Fruit fly (Drosophila melanogaster) whole organism, embryonic: ENCODE measurements around the gene Trm7-34.

Experiments
- Awh ChIP-seq: fragments of 200-800 bp; sonication (Bioruptor generic); IDR thresholded peaks from 2 replicates; pipeline ENCODE4, ENCODE4 v1.3.6; 2022; ENCODE audit warnings: missing biosample characterization, missing genetic modification characterization
- CG11456 ChIP-seq: fragments of 200-800 bp; sonication (Bioruptor generic); IDR thresholded peaks from 3 replicates; pipeline ENCODE4 v1.3.6; 2022; ENCODE audit warnings: missing biosample characterization, missing genetic modification characterization
- CG12104 ChIP-seq: fragments of 200-800 bp; sonication (Bioruptor generic); optimal IDR thresholded peaks from 3 replicates; lab custom pipeline; 2016; ENCODE audit warnings: missing biosample characterization, missing genetic modification characterization
- CG12219 ChIP-seq: fragments of 200-800 bp; sonication (Bioruptor generic); optimal IDR thresholded peaks from 3 replicates; lab custom pipeline; 2018; ENCODE audit warnings: missing biosample characterization, mild to moderate bottlenecking, missing genetic modification characterization
- CG13296 ChIP-seq: fragments of 200-800 bp; sonication (Bioruptor generic); optimal IDR thresholded peaks from 3 replicates; lab custom pipeline; 2018; ENCODE audit warnings: missing biosample characterization, mild to moderate bottlenecking, missing genetic modification characterization
- CG14050 ChIP-seq: fragments of 200-800 bp; sonication (Bioruptor generic); IDR thresholded peaks from 3 replicates; pipeline ENCODE4 v1.3.6; 2022; ENCODE audit warnings: missing biosample characterization, missing genetic modification characterization
- CG14667 ChIP-seq: fragments of 200-800 bp; sonication (Bioruptor generic); IDR thresholded peaks from 2 replicates; pipeline ENCODE4 v1.3.6; 2022; ENCODE audit warnings: missing biosample characterization, missing genetic modification characterization
- CG1602 ChIP-seq: fragments of 200-800 bp; sonication (Bioruptor generic); optimal IDR thresholded peaks from 3 replicates; lab custom pipeline; 2016; ENCODE audit warnings: missing biosample characterization, missing genetic modification characterization
- CG16863 ChIP-seq: fragments of 200-800 bp; sonication (Bioruptor generic); optimal IDR thresholded peaks from 3 replicates; lab custom pipeline; 2016; ENCODE audit warnings: missing biosample characterization, missing genetic modification characterization
- CG17186 ChIP-seq: fragments of 200-800 bp; sonication (Bioruptor generic); optimal IDR thresholded peaks from 3 replicates; lab custom pipeline; 2017; ENCODE audit warnings: missing biosample characterization, missing genetic modification reagents, missing genetic modification characterization
- CG17361 ChIP-seq: fragments of 200-800 bp; sonication (Bioruptor generic); IDR thresholded peaks from 3 replicates; pipeline ENCODE4 v1.3.6; 2022; ENCODE audit warnings: missing biosample characterization, missing genetic modification characterization
- CG18011 ChIP-seq: fragments of 200-800 bp; sonication (Bioruptor generic); optimal IDR thresholded peaks from 2 replicates; lab custom pipeline; 2017; ENCODE audit warnings: missing biosample characterization, missing genetic modification characterization, mild to moderate bottlenecking, moderate library complexity, missing genotype
- CG2116 ChIP-seq: fragments of 200-800 bp; sonication (Bioruptor generic); optimal IDR thresholded peaks from 3 replicates; lab custom pipeline; 2018; ENCODE audit warnings: missing biosample characterization, mild to moderate bottlenecking, missing genetic modification characterization
- CG3163 ChIP-seq: fragments of 200-800 bp; sonication (Bioruptor generic); optimal IDR thresholded peaks from 3 replicates; lab custom pipeline; 2016; ENCODE audit warnings: missing biosample characterization, missing genetic modification characterization
- CG4404 ChIP-seq: fragments of 200-800 bp; sonication (Bioruptor generic); IDR thresholded peaks from 2 replicates; pipeline ENCODE4 v1.3.6; 2022; ENCODE audit warnings: missing biosample characterization, missing genetic modification characterization
- CG6683 ChIP-seq: fragments of 200-800 bp; sonication (Bioruptor generic); optimal IDR thresholded peaks from 2 replicates; lab custom pipeline; 2017; ENCODE audit warnings: missing biosample characterization, mild to moderate bottlenecking, missing genetic modification characterization, missing genetic modification reagents
- CG6765 ChIP-seq: fragments of 200-800 bp; sonication (Bioruptor generic); optimal IDR thresholded peaks from 3 replicates; lab custom pipeline; 2017; ENCODE audit warnings: missing biosample characterization, mild to moderate bottlenecking, missing genetic modification characterization
- CG9876 ChIP-seq: fragments of 200-800 bp; sonication (Bioruptor generic); optimal IDR thresholded peaks from 2 replicates; lab custom pipeline; 2016; ENCODE audit warnings: missing biosample characterization, missing genetic modification characterization
- CG9932 ChIP-seq: fragments of 200-800 bp; sonication (Bioruptor generic); IDR thresholded peaks from 2 replicates; pipeline ENCODE4 v1.3.6; 2022; ENCODE audit warnings: missing biosample characterization, missing genetic modification characterization
- Dad ChIP-seq: fragments of 200-800 bp; sonication (Bioruptor generic); optimal IDR thresholded peaks from 3 replicates; lab custom pipeline; 2016; ENCODE audit warnings: missing biosample characterization, missing genetic modification characterization
- HLH54F ChIP-seq: fragments of 200-800 bp; sonication (Bioruptor generic); optimal IDR thresholded peaks from 3 replicates; lab custom pipeline; 2016; ENCODE audit warnings: missing biosample characterization, missing genetic modification characterization
- HLHmδ ChIP-seq: fragments of 200-800 bp; sonication (Bioruptor generic); optimal IDR thresholded peaks from 2 replicates; lab custom pipeline; 2018; ENCODE audit warnings: missing biosample characterization, mild to moderate bottlenecking, missing genetic modification characterization, moderate library complexity
- Hr39 ChIP-seq: fragments of >200 bp; optimal IDR thresholded peaks from 2 replicates; lab custom pipeline; 2017
- MBD-R2 ChIP-seq: fragments of 200-800 bp; sonication (Bioruptor generic); IDR thresholded peaks from 2 replicates; pipeline ENCODE4 v1.3.6; 2022; ENCODE audit warnings: missing biosample characterization, missing genetic modification characterization
- Mad ChIP-seq: fragments of 200-800 bp; sonication (Bioruptor generic); optimal IDR thresholded peaks from 2 replicates; lab custom pipeline; 2016; ENCODE audit warnings: missing biosample characterization, missing genetic modification characterization
- Oaz ChIP-seq: fragments of 200-800 bp; sonication (Bioruptor generic); IDR thresholded peaks from 2 replicates; pipeline ENCODE4 v1.3.6; 2022; ENCODE audit warnings: missing biosample characterization, missing genetic modification characterization
- Opbp ChIP-seq: fragments of 200-800 bp; sonication (Bioruptor generic); IDR thresholded peaks from 3 replicates; pipeline ENCODE4 v1.3.6; 2022; ENCODE audit warnings: missing biosample characterization, missing genetic modification characterization; ENCODE audit not compliant: partially characterized antibody
- Optix ChIP-seq: fragments of 200-800 bp; sonication (Bioruptor generic); IDR thresholded peaks from 3 replicates; pipeline ENCODE4 v1.3.6; 2022; ENCODE audit warnings: missing biosample characterization, missing genetic modification characterization
- Ptx1 ChIP-seq: fragments of 200-800 bp; sonication (Bioruptor generic); IDR thresholded peaks from 2 replicates; pipeline ENCODE4 v1.3.6; 2022; ENCODE audit warnings: missing biosample characterization, missing genetic modification characterization
- Ssrp ChIP-seq: fragments of 200-800 bp; sonication (Bioruptor generic); optimal IDR thresholded peaks from 2 replicates; lab custom pipeline; 2018; ENCODE audit warnings: missing biosample characterization, mild to moderate bottlenecking, missing genetic modification characterization, moderate library complexity
- Stat92E ChIP-seq, 3 experiments: fragments of >200 bp in 2 of 3; fragments of 200-800 bp in 1 of 3; sonication (Bioruptor generic) in 1 of 3; optimal IDR thresholded peaks; 2 replicates each; lab custom pipeline; 2017 to 2019; ENCODE audit warnings: missing biosample characterization in 3 of 3, missing genetic modification characterization in 3 of 3, mild to moderate bottlenecking in 1 of 3, moderate library complexity in 1 of 3
- bbx ChIP-seq: fragments of 200-800 bp; sonication (Bioruptor generic); IDR thresholded peaks from 2 replicates; pipeline ENCODE4 v1.3.6; 2022; ENCODE audit warnings: missing biosample characterization, missing genetic modification characterization; ENCODE audit not compliant: partially characterized antibody
- chif ChIP-seq, 2 experiments: fragments of 200-800 bp; sonication (Bioruptor generic); optimal IDR thresholded peaks; 3 replicates each; lab custom pipeline; 2016; ENCODE audit warnings: missing biosample characterization in 2 of 2, missing genetic modification characterization in 2 of 2
- ci ChIP-seq: fragments of 200-800 bp; sonication (Bioruptor generic); IDR thresholded peaks from 3 replicates; pipeline ENCODE4 v1.3.6; 2022; ENCODE audit warnings: missing biosample characterization, missing genetic modification characterization
- corto ChIP-seq: fragments of 200-800 bp; sonication (Bioruptor generic); optimal IDR thresholded peaks from 2 replicates; lab custom pipeline; 2016; ENCODE audit warnings: missing biosample characterization, mild to moderate bottlenecking, missing genetic modification characterization, moderate library complexity
- da ChIP-seq: fragments of 200-800 bp; sonication (Bioruptor generic); optimal IDR thresholded peaks from 2 replicates; lab custom pipeline; 2016; ENCODE audit warnings: missing biosample characterization, missing genetic modification characterization
- dpn ChIP-seq, 2 experiments: fragments of 200-800 bp; sonication (Bioruptor generic); optimal IDR thresholded peaks; 3 replicates each; lab custom pipeline; 2016; ENCODE audit warnings: missing biosample characterization in 2 of 2, missing genetic modification characterization in 2 of 2
- dysf ChIP-seq: fragments of 200-800 bp; sonication (Bioruptor generic); IDR thresholded peaks from 3 replicates; pipeline ENCODE4 v1.3.6; 2022; ENCODE audit warnings: missing biosample characterization, missing genetic modification characterization
- emc ChIP-seq: fragments of 200-800 bp; sonication (Bioruptor generic); optimal IDR thresholded peaks from 2 replicates; lab custom pipeline; 2016; ENCODE audit warnings: missing biosample characterization, missing genetic modification characterization
- esg ChIP-seq: fragments of 200-800 bp; sonication (Bioruptor generic); conservative IDR thresholded peaks from 2 replicates; pipeline ENCODE4 v1.3.6; 2022; ENCODE audit warnings: missing biosample characterization, missing genetic modification characterization
- h ChIP-seq: fragments of >200 bp; optimal IDR thresholded peaks from 2 replicates; lab custom pipeline; 2017
- hth ChIP-seq: fragments of >200 bp; optimal IDR thresholded peaks from 2 replicates; lab custom pipeline; 2017; ENCODE audit warnings: inconsistent platforms
- kay ChIP-seq: fragments of 200-800 bp; sonication (Bioruptor generic); optimal IDR thresholded peaks from 2 replicates; lab custom pipeline; 2016; ENCODE audit warnings: missing biosample characterization, missing genetic modification characterization
- ken ChIP-seq: fragments of 200-800 bp; sonication (Bioruptor generic); IDR thresholded peaks from 3 replicates; pipeline ENCODE4 v1.3.6; 2022; ENCODE audit warnings: missing biosample characterization, missing genetic modification characterization
- mirr ChIP-seq: fragments of 200-800 bp; sonication (Bioruptor generic); optimal IDR thresholded peaks from 3 replicates; lab custom pipeline; 2018; ENCODE audit warnings: missing biosample characterization, mild to moderate bottlenecking, missing genetic modification characterization
- nom ChIP-seq: fragments of 200-800 bp; sonication (Bioruptor generic); optimal IDR thresholded peaks from 2 replicates; lab custom pipeline; 2017; ENCODE audit warnings: missing biosample characterization, missing genetic modification characterization, mild to moderate bottlenecking, moderate library complexity, missing genetic modification reagents
- onecut ChIP-seq: fragments of 200-800 bp; sonication (Bioruptor generic); IDR thresholded peaks from 2 replicates; pipeline ENCODE4 v1.3.6; 2022; ENCODE audit warnings: missing biosample characterization, missing genetic modification characterization
- rib ChIP-seq: fragments of 200-800 bp; sonication (Bioruptor generic); IDR thresholded peaks from 2 replicates; pipeline ENCODE4 v1.3.6; 2022; ENCODE audit warnings: missing biosample characterization, missing genetic modification characterization
- slp2 ChIP-seq: fragments of 200-800 bp; sonication (Bioruptor generic); optimal IDR thresholded peaks from 2 replicates; lab custom pipeline; 2016; ENCODE audit warnings: missing biosample characterization, missing genetic modification characterization
- tgo ChIP-seq: fragments of 200-800 bp; sonication (Bioruptor generic); IDR thresholded peaks from 3 replicates; pipeline ENCODE4 v1.3.6; 2022; ENCODE audit warnings: missing biosample characterization, missing genetic modification characterization
- zen2 ChIP-seq: fragments of 200-800 bp; sonication (Bioruptor generic); IDR thresholded peaks from 3 replicates; pipeline ENCODE4 v1.3.6; 2022; ENCODE audit warnings: missing biosample characterization, missing genetic modification characterization; ENCODE audit not compliant: partially characterized antibody

Trm7-34 gene

dm6 chr3R:21107907-21108591 lies 25.6 kb downstream of the Trm7-34 start, which contains the start of the genes Sec15 and rtet (continued):
- no peak for TF ChIP-seq hth
- TF ChIP-seq CG16863 (GFP tag; lab: Kevin White, UChicago), result peak; percentile 65
- TF ChIP-seq CG11456 (GFP tag; lab: Robert Waterston, UW), result peak; percentile 45; the same call in 1 of the 3 replicates
- no peak for TF ChIP-seq Awh (GFP tag; lab: Robert Waterston, UW)
- peak; percentile 62 for TF ChIP-seq CG13296 (GFP tag; lab: Kevin White, UChicago)
- TF ChIP-seq Optix (GFP tag; lab: Robert Waterston, UW), result peak; percentile 54; the same call in 2 of the 3 replicates
- no peak for TF ChIP-seq kay
- TF ChIP-seq CG17361, result peak; percentile 31; the same call in 1 of the 3 replicates
- TF ChIP-seq Opbp (GFP tag; lab: Robert Waterston, UW), result peak; percentile 42
- TF ChIP-seq esg (GFP tag; lab: Robert Waterston, UW), result no peak
- TF ChIP-seq CG14667 (GFP tag; lab: Robert Waterston, UW), result no peak
- peak; percentile 21 for TF ChIP-seq CG12104 (GFP tag; lab: Kevin White, UChicago)
- TF ChIP-seq CG18011 (GFP tag; lab: Kevin White, UChicago), result peak; percentile 17
- peak; percentile 51; the same call in 1 of the 3 replicates for TF ChIP-seq tgo (GFP tag; lab: Robert Waterston, UW)
- no peak for TF ChIP-seq emc (GFP tag; lab: Kevin White, UChicago)
- no peak for TF ChIP-seq corto (GFP tag; lab: Kevin White, UChicago)
- TF ChIP-seq CG6683, result peak; percentile 2
- TF ChIP-seq onecut (GFP tag; lab: Robert Waterston, UW), result peak; percentile 75
- peak; percentile 57 for TF ChIP-seq CG9932 (GFP tag; lab: Robert Waterston, UW)
- TF ChIP-seq Mad (GFP tag; lab: Kevin White, UChicago), result peak; percentile 48
- no peak for TF ChIP-seq CG4404 (GFP tag; lab: Robert Waterston, UW)
- TF ChIP-seq CG3163 (GFP tag; lab: Kevin White, UChicago), result no peak
- peak in 1 of 2 experiments; percentile 72 for TF ChIP-seq dpn (GFP tag; optimal IDR thresholded peaks at IDR 0.05; lab: Kevin White, UChicago)
- TF ChIP-seq Ptx1 (GFP tag; lab: Robert Waterston, UW), result peak; percentile 48; the same call in 1 of the 2 replicates
- TF ChIP-seq CG1602 (GFP tag; lab: Kevin White, UChicago), result peak; percentile 15
- TF ChIP-seq Oaz (GFP tag; lab: Robert Waterston, UW), result 0 out of 2 replicates have a peak, but pooled peaks have one; percentile 17
- peak; percentile 53; the same call in 1 of the 3 replicates for TF ChIP-seq zen2 (GFP tag; lab: Robert Waterston, UW)
- peak; percentile 36 for TF ChIP-seq Dad
- peak; percentile 40 for TF ChIP-seq HLH54F
- TF ChIP-seq chif (GFP tag; optimal IDR thresholded peaks at IDR 0.05; lab: Kevin White, UChicago), result peak; percentile 3 to 39
- TF ChIP-seq CG6765 (GFP tag; lab: Kevin White, UChicago), result peak; percentile 25
- TF ChIP-seq CG17186, result no peak
- TF ChIP-seq rib, result no peak
- peak; percentile 47 for TF ChIP-seq mirr (GFP tag; lab: Kevin White, UChicago)
- peak; percentile 37 for TF ChIP-seq nom (GFP tag; lab: Kevin White, UChicago)
- TF ChIP-seq CG14050 (GFP tag; lab: Robert Waterston, UW), result peak; percentile 13; the same call in 1 of the 3 replicates
- peak; percentile 75 for TF ChIP-seq ken (GFP tag; lab: Robert Waterston, UW)
- no peak for TF ChIP-seq Stat92E (GFP tag; optimal IDR thresholded peaks at IDR 0.05; lab: Kevin White, UChicago)
- TF ChIP-seq slp2 (GFP tag; lab: Kevin White, UChicago), result peak; percentile 25
- TF ChIP-seq CG9876 (GFP tag; lab: Kevin White, UChicago), result peak; percentile 21
- peak; percentile 50 for TF ChIP-seq CG12219 (GFP tag; lab: Kevin White, UChicago)
- TF ChIP-seq ci (GFP tag; lab: Robert Waterston, UW), result peak; percentile 75
- TF ChIP-seq CG2116 (GFP tag; lab: Kevin White, UChicago), result peak; percentile 70
- TF ChIP-seq HLHmδ, result no peak
- TF ChIP-seq MBD-R2 (GFP tag; lab: Robert Waterston, UW), result peak; percentile 78
- peak; percentile 66 for TF ChIP-seq dysf
- no peak for TF ChIP-seq da (GFP tag; lab: Kevin White, UChicago)
- TF ChIP-seq h (lab: Kevin White, UChicago), result no peak
- peak; percentile 72 for TF ChIP-seq Ssrp (tag; lab: Kevin White, UChicago)
- TF ChIP-seq bbx (GFP tag; lab: Robert Waterston, UW), result peak; percentile 60
- no peak for TF ChIP-seq Hr39
